Worm (Caenorhabditis elegans): ENCODE results near the gene ZK1055.4.

Gene ZK1055.4

ce11 chrV:6549871-6550270, 32.0 kb upstream of the ZK1055.4 start, which contains the start of gene lipl-4:
Gene lipl-4, plus strand, starts transcription at chrV:6550171.
- TF ChIP-seq aly-1 (tag; optimal IDR thresholded peaks at IDR 0.05), result no peak
- no peak for TF ChIP-seq hnd-1 (tag; optimal IDR thresholded peaks at IDR 0.05)
- no peak for TF ChIP-seq scrt-1 (GFP tag; IDR thresholded peaks at IDR 0.05)
- TF ChIP-seq ceh-36 (tag; optimal IDR thresholded peaks at IDR 0.05), result no peak
- TF ChIP-seq B0310.2 (tag; optimal IDR thresholded peaks at IDR 0.05), result no peak
- TF ChIP-seq hmbx-1 (tag; optimal IDR thresholded peaks at IDR 0.05), result no peak
- no peak for TF ChIP-seq tbx-37 (GFP tag; conservative IDR thresholded peaks at IDR 0.05)
- no peak for TF ChIP-seq tra-4 (tag; optimal IDR thresholded peaks at IDR 0.05)
- no peak for TF ChIP-seq sea-1 (GFP tag; conservative IDR thresholded peaks at IDR 0.05)
- TF ChIP-seq tbx-11 (GFP tag; IDR thresholded peaks at IDR 0.05), result no peak
- TF ChIP-seq ama-1 (optimal IDR thresholded peaks at IDR 0.05), result no peak

- TF ChIP-seq sea-1 (GFP tag; conservative IDR thresholded peaks at IDR 0.05) (no peak), pes-1 (GFP tag; IDR thresholded peaks at IDR 0.05) (no peak; the same call in 1 of the 2 replicates), B0310.2 (tag; optimal IDR thresholded peaks at IDR 0.05) (no peak), ceh-36 (tag; optimal IDR thresholded peaks at IDR 0.05) (peak; percentile 23), aly-1 (tag; optimal IDR thresholded peaks at IDR 0.05) (no peak), flt-1 (GFP tag; IDR thresholded peaks at IDR 0.05) (peak; percentile 48), tra-4 (tag; optimal IDR thresholded peaks at IDR 0.05) (no peak), scrt-1 (GFP tag; IDR thresholded peaks at IDR 0.05) (peak; percentile 62; the same call in 1 of the 2 replicates), ama-1 (optimal IDR thresholded peaks at IDR 0.05) (no peak), hmbx-1 (tag; optimal IDR thresholded peaks at IDR 0.05) (no peak), hmg-4 (GFP tag; optimal IDR thresholded peaks at IDR 0.05) (no peak), tbx-37 (GFP tag; conservative IDR thresholded peaks at IDR 0.05) (0 out of 2 replicates have a peak, but pooled peaks have one; percentile 39), ceh-13 (GFP tag; optimal IDR thresholded peaks at IDR 0.05) (no peak), hnd-1 (tag; optimal IDR thresholded peaks at IDR 0.05) (no peak), F13C5.2 (tag; optimal IDR thresholded peaks at IDR 0.05) (no peak), ets-7 (tag; optimal IDR thresholded peaks at IDR 0.05) (no peak), tbx-11 (GFP tag; IDR thresholded peaks at IDR 0.05) (no peak)
Measured at ce11 chrV:6551707-6552390, 30.0 kb upstream of the ZK1055.4 start, which contains the start of gene twk-10. Gene twk-10, plus strand, starts transcription at chrV:6552340.

- TF ChIP-seq tbx-11 (GFP tag; IDR thresholded peaks at IDR 0.05), result no peak
- TF ChIP-seq scrt-1 (GFP tag; IDR thresholded peaks at IDR 0.05), result no peak
- no peak for TF ChIP-seq hmbx-1 (tag; optimal IDR thresholded peaks at IDR 0.05)
- TF ChIP-seq hnd-1 (tag; optimal IDR thresholded peaks at IDR 0.05), result no peak
- TF ChIP-seq F13C5.2 (tag; optimal IDR thresholded peaks at IDR 0.05), result no peak
- TF ChIP-seq sea-1 (GFP tag; conservative IDR thresholded peaks at IDR 0.05), result no peak
- no peak for TF ChIP-seq B0310.2 (tag; optimal IDR thresholded peaks at IDR 0.05)
- no peak for TF ChIP-seq pes-1 (GFP tag; IDR thresholded peaks at IDR 0.05)
- no peak for TF ChIP-seq tbx-37 (GFP tag; conservative IDR thresholded peaks at IDR 0.05)
- TF ChIP-seq tra-4 (tag; optimal IDR thresholded peaks at IDR 0.05), result no peak
Measured at ce11 chrV:6554308-6554707, 27.6 kb upstream of the ZK1055.4 start, which contains the start of gene K04A8.19. Gene K04A8.19, minus strand, starts transcription at chrV:6554408.

ce11 chrV:6557035-6557434, 24.8 kb upstream of the ZK1055.4 start, which contains the start of gene spp-27:
Gene spp-27, minus strand, starts transcription at chrV:6557135.
- TF ChIP-seq hmg-4 (GFP tag; optimal IDR thresholded peaks at IDR 0.05), result no peak
- TF ChIP-seq flt-1 (GFP tag; IDR thresholded peaks at IDR 0.05), result no peak
- TF ChIP-seq hnd-1 (tag; optimal IDR thresholded peaks at IDR 0.05), result no peak
- TF ChIP-seq ama-1 (optimal IDR thresholded peaks at IDR 0.05), result no peak
- TF ChIP-seq sea-1 (GFP tag; conservative IDR thresholded peaks at IDR 0.05), result no peak
- no peak for TF ChIP-seq ets-7 (tag; optimal IDR thresholded peaks at IDR 0.05)
- TF ChIP-seq aly-1 (tag; optimal IDR thresholded peaks at IDR 0.05), result no peak
- no peak for TF ChIP-seq pes-1 (GFP tag; IDR thresholded peaks at IDR 0.05)

- TF ChIP-seq aly-1 (tag; optimal IDR thresholded peaks at IDR 0.05) (no peak), flt-1 (GFP tag; IDR thresholded peaks at IDR 0.05) (no peak)
Measured at ce11 chrV:6558103-6558502, 23.8 kb upstream of the ZK1055.4 start, which contains the start of gene spp-20. Gene spp-20, minus strand, starts transcription at chrV:6558203.

- no peak for TF ChIP-seq ama-1 (optimal IDR thresholded peaks at IDR 0.05)
- TF ChIP-seq B0310.2 (tag; optimal IDR thresholded peaks at IDR 0.05), result no peak
- TF ChIP-seq pes-1 (GFP tag; IDR thresholded peaks at IDR 0.05), result no peak
- TF ChIP-seq F13C5.2 (tag; optimal IDR thresholded peaks at IDR 0.05), result no peak
- no peak for TF ChIP-seq sea-1 (GFP tag; conservative IDR thresholded peaks at IDR 0.05)
- TF ChIP-seq tbx-37 (GFP tag; conservative IDR thresholded peaks at IDR 0.05), result no peak
- no peak for TF ChIP-seq ceh-36 (tag; optimal IDR thresholded peaks at IDR 0.05)
- TF ChIP-seq aly-1 (tag; optimal IDR thresholded peaks at IDR 0.05), result no peak
- no peak for TF ChIP-seq tbx-11 (GFP tag; IDR thresholded peaks at IDR 0.05)
- TF ChIP-seq flt-1 (GFP tag; IDR thresholded peaks at IDR 0.05), result no peak
- TF ChIP-seq hmg-4 (GFP tag; optimal IDR thresholded peaks at IDR 0.05), result no peak
- TF ChIP-seq ets-7 (tag; optimal IDR thresholded peaks at IDR 0.05), result no peak
- no peak for TF ChIP-seq hnd-1 (tag; optimal IDR thresholded peaks at IDR 0.05)
- no peak for TF ChIP-seq hmbx-1 (tag; optimal IDR thresholded peaks at IDR 0.05)
- TF ChIP-seq tra-4 (tag; optimal IDR thresholded peaks at IDR 0.05), result no peak
- no peak for TF ChIP-seq scrt-1 (GFP tag; IDR thresholded peaks at IDR 0.05)
- TF ChIP-seq ceh-13 (GFP tag; optimal IDR thresholded peaks at IDR 0.05), result no peak
Measured at ce11 chrV:6559105-6559504, 22.8 kb upstream of the ZK1055.4 start, which contains the start of gene spp-26. Gene spp-26, minus strand, starts transcription at chrV:6559205.

- 0 out of 2 replicates have a peak, but pooled peaks have one; percentile 52 for TF ChIP-seq tbx-11 (GFP tag; IDR thresholded peaks at IDR 0.05)
- no peak for TF ChIP-seq tra-4 (tag; optimal IDR thresholded peaks at IDR 0.05)
- no peak for TF ChIP-seq ama-1 (optimal IDR thresholded peaks at IDR 0.05)
Measured at ce11 chrV:6559585-6559984, 22.3 kb upstream of the ZK1055.4 start.
